Fruit fly (Drosophila melanogaster): Measurements from ENCODE around the gene CecC.

dm6 chr3R:30189836-30190235, 26.4 kb upstream of the CecC start:
- TF ChIP-seq usp (GFP tag; optimal IDR thresholded peaks at IDR 0.05), result no peak
- peak; percentile 44 for TF ChIP-seq psq (GFP tag; optimal IDR thresholded peaks at IDR 0.05)
- TF ChIP-seq woc (GFP tag; optimal IDR thresholded peaks at IDR 0.05), result peak; percentile 17
- peak; percentile 39 for TF ChIP-seq Sp1 (GFP tag; optimal IDR thresholded peaks at IDR 0.05)
- TF ChIP-seq h (GFP tag; optimal IDR thresholded peaks at IDR 0.05), result peak; percentile 76
- peak; percentile 63 for TF ChIP-seq rgr (GFP tag; optimal IDR thresholded peaks at IDR 0.05)
